Fruit fly (Drosophila melanogaster): ENCODE results near the gene Nprl2.

DNA sequence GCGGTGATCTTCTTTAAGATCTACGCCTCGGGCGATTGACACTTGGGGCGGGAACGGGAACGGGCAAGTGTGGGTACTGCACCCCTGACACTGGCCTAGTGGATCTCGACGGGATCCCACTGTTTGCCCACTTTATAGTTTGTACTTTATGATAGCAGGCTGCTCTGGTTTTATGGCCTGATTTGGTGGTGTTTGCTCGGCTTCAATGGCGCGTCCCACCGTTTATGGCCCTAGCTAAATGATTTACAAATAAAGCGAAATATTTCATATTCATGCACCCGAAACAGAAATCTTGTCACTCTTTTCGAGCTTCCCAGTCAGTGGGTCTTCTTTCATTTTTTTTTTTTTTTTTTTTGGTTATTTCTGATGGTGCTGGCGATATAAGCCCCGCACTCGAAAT, 6.4 kb upstream of the Nprl2 start:
- TF ChIP-seq ttk (optimal IDR thresholded peaks at IDR 0.05): no peak
- TF ChIP-seq psq (optimal IDR thresholded peaks at IDR 0.05): no peak
- TF ChIP-seq Myc (optimal IDR thresholded peaks at IDR 0.05): no peak
- no peak for TF ChIP-seq h (optimal IDR thresholded peaks at IDR 0.05)
- TF ChIP-seq insv (optimal IDR thresholded peaks at IDR 0.05): no peak
- no peak for TF ChIP-seq Sin3A (optimal IDR thresholded peaks at IDR 0.05)

Data from Kc167 (cell line).